Fruit fly (Drosophila melanogaster): ENCODE results near the gene cona.

cona gene

DNA sequence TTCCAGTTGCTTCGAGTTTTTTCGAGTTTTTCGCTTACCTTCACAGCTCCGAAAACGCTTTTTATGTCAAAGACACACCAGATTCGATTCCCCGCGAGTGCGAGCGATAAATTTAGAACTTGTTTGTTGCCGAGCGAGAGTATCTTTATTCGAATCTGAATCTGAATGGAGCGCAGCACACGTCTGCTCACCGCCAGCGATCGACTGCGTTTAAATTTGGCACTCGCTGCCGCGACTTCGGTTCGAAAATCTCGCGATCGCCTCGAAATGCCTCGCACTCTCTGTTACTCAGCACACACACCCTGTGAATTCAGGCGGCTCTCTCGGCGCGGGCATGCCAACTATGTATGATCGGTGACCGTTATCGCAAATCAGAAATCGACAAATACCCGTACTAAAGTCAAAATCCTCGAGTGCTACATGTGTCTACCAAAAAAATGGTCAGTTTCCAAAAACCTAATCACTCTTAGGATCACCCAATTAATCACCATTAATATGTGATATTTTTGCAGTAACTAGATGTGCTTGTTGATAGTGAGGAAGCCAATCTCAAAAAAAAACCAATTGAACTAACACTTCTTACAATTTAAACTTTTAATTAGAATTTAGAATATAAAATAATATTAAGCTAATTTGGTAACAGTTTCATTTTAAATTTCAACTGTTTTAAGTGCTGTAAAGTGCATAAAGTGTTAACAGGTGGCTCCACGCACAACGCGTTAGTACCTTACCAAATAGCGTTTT is 13.5 kb downstream of the cona start, which contains the start of gene Vha100-2 (continued):
- peak; percentile 47 for TF ChIP-seq HmgZ (tag; optimal IDR thresholded peaks at IDR 0.05)
- peak; percentile 57; the same call in 2 of the 3 replicates for TF ChIP-seq z (GFP tag; IDR thresholded peaks at IDR 0.05)
- 0 out of 3 replicates have a peak, but pooled peaks have one; percentile 5 for TF ChIP-seq Optix (GFP tag; IDR thresholded peaks at IDR 0.05)
- TF ChIP-seq sqz (GFP tag; optimal IDR thresholded peaks at IDR 0.05), result peak; percentile 26
- no peak for TF ChIP-seq lola (GFP tag; optimal IDR thresholded peaks at IDR 0.05)
- TF ChIP-seq CG12219 (GFP tag; optimal IDR thresholded peaks at IDR 0.05), result peak; percentile 1
- TF ChIP-seq NK7.1 (GFP tag; optimal IDR thresholded peaks at IDR 0.05), result peak; percentile 15
- peak; percentile 55 for TF ChIP-seq B-H2 (GFP tag; optimal IDR thresholded peaks at IDR 0.05)
- TF ChIP-seq CG7928 (GFP tag; optimal IDR thresholded peaks at IDR 0.05), result no peak
- TF ChIP-seq CG31224 (GFP tag; IDR thresholded peaks at IDR 0.05), result no peak
- no peak for TF ChIP-seq gsb-n (tag; optimal IDR thresholded peaks at IDR 0.05)
- TF ChIP-seq Side (GFP tag; optimal IDR thresholded peaks at IDR 0.05), result peak; percentile 13
- no peak for TF ChIP-seq Spps (tag; optimal IDR thresholded peaks at IDR 0.05)
- TF ChIP-seq CG10366 (GFP tag; IDR thresholded peaks at IDR 0.05), result peak; percentile 31
- no peak for TF ChIP-seq CG18011 (GFP tag; optimal IDR thresholded peaks at IDR 0.05)
- no peak for TF ChIP-seq CG5245 (GFP tag; optimal IDR thresholded peaks at IDR 0.05)
- peak; percentile 48; the same call in 2 of the 3 replicates for TF ChIP-seq ken (GFP tag; IDR thresholded peaks at IDR 0.05)
- TF ChIP-seq org-1 (GFP tag; optimal IDR thresholded peaks at IDR 0.05), result no peak
- no peak for TF ChIP-seq hth (optimal IDR thresholded peaks at IDR 0.05)
- peak; percentile 60 for TF ChIP-seq CG12769 (tag; optimal IDR thresholded peaks at IDR 0.05)
- peak; percentile 23; the same call in 2 of the 3 replicates for TF ChIP-seq zfh1 (GFP tag; IDR thresholded peaks at IDR 0.05)
- no peak for TF ChIP-seq hb (GFP tag; IDR thresholded peaks at IDR 0.05; ENCODE audit: partially characterized antibody)
- TF ChIP-seq CG11456 (GFP tag; IDR thresholded peaks at IDR 0.05), result peak; percentile 69; the same call in 2 of the 3 replicates
- TF ChIP-seq grau (tag; optimal IDR thresholded peaks at IDR 0.05), result peak; percentile 27
- TF ChIP-seq pan (optimal IDR thresholded peaks at IDR 0.05), result no peak
- peak in 1 of 2 experiments; percentile 47 for TF ChIP-seq pan (GFP tag; optimal IDR thresholded peaks at IDR 0.05 in 1 of 2, IDR thresholded peaks at IDR 0.05 in 1 of 2)
- TF ChIP-seq stwl (tag; optimal IDR thresholded peaks at IDR 0.05), result peak; percentile 94
- TF ChIP-seq Ets65A (GFP tag), result no peak
- TF ChIP-seq al (GFP tag; IDR thresholded peaks at IDR 0.05), result peak; percentile 60
- TF ChIP-seq YL-1 (GFP tag; optimal IDR thresholded peaks at IDR 0.05), result peak; percentile 68
- TF ChIP-seq Sry-δ (GFP tag; optimal IDR thresholded peaks at IDR 0.05), result peak; percentile 10
- peak; percentile 49 for TF ChIP-seq CG2120 (GFP tag; optimal IDR thresholded peaks at IDR 0.05)
- peak; percentile 27 for TF ChIP-seq Hr51 (GFP tag; optimal IDR thresholded peaks at IDR 0.05)
- no peak for TF ChIP-seq Lim3 (GFP tag; IDR thresholded peaks at IDR 0.05)
- TF ChIP-seq tll (GFP tag; optimal IDR thresholded peaks at IDR 0.05), result peak in 1 of 2 experiments; percentile 4
- no peak for TF ChIP-seq dmrt11E (tag; optimal IDR thresholded peaks at IDR 0.05)
- TF ChIP-seq CG7372 (GFP tag; IDR thresholded peaks at IDR 0.05), result no peak
- no peak for TF ChIP-seq ham (GFP tag; IDR thresholded peaks at IDR 0.05)
- TF ChIP-seq BEAF-32 (GFP tag; optimal IDR thresholded peaks at IDR 0.05), result peak; percentile 45
- TF ChIP-seq NfI (GFP tag; optimal IDR thresholded peaks at IDR 0.05), result peak; percentile 0
- peak; percentile 61 for TF ChIP-seq CG12659 (GFP tag; optimal IDR thresholded peaks at IDR 0.05)
- peak; percentile 33; the same call in 1 of the 4 replicates for TF ChIP-seq Gug (GFP tag; IDR thresholded peaks at IDR 0.05)
- peak; percentile 66 for TF ChIP-seq CG4617 (GFP tag; optimal IDR thresholded peaks at IDR 0.05; ENCODE audit: borderline replicate concordance)
- TF ChIP-seq Atf3 (GFP tag; optimal IDR thresholded peaks at IDR 0.05), result no peak
- peak; percentile 6; the same call in 1 of the 2 replicates for TF ChIP-seq CG14667 (GFP tag; IDR thresholded peaks at IDR 0.05)
- no peak; the same call in 2 of the 3 replicates for TF ChIP-seq B-H1 (GFP tag; IDR thresholded peaks at IDR 0.05)
- TF ChIP-seq toy (GFP tag; IDR thresholded peaks at IDR 0.05), result no peak
- TF ChIP-seq cwo (GFP tag; optimal IDR thresholded peaks at IDR 0.05), result peak; percentile 75
- no peak for TF ChIP-seq h (optimal IDR thresholded peaks at IDR 0.05)
